Worm (Caenorhabditis elegans) whole organism, late embryonic: Measurements from ENCODE around the gene Y57A10A.14.

Source experiments
- K09A11.1 ChIP-seq: sonication (generic microtip); optimal IDR thresholded peaks from 2 replicates; lab custom pipeline; 2017; ENCODE audit warnings: antibody characterized with exemption, mild to moderate bottlenecking, missing genetic modification characterization, missing compliant biosample characterization; ENCODE audit not compliant: insufficient read depth
- T23F11.4 ChIP-seq: fragments of 200-800 bp; sonication (Bioruptor generic); optimal IDR thresholded peaks from 2 replicates; lab custom pipeline; 2018; ENCODE audit warnings: mild to moderate bottlenecking, missing genetic modification characterization, missing compliant biosample characterization
- ceh-34 ChIP-seq: sonication (generic microtip); optimal IDR thresholded peaks from 2 replicates; lab custom pipeline; 2016; ENCODE audit warnings: mild to moderate bottlenecking, missing genetic modification characterization, missing compliant biosample characterization
- ceh-6 ChIP-seq: fragments of 200-800 bp; sonication (Bioruptor generic); optimal IDR thresholded peaks from 2 replicates; lab custom pipeline; 2018; ENCODE audit warnings: mild to moderate bottlenecking, missing genetic modification characterization, missing compliant biosample characterization
- elt-4 ChIP-seq: sonication (generic microtip); optimal IDR thresholded peaks from 2 replicates; lab custom pipeline; 2016; ENCODE audit warnings: missing genetic modification characterization, missing compliant biosample characterization
- ets-4 ChIP-seq: sonication (generic microtip); optimal IDR thresholded peaks from 2 replicates; lab custom pipeline; 2016; ENCODE audit warnings: missing genetic modification characterization, missing compliant biosample characterization
- fkh-10 ChIP-seq: fragments of 150-350 bp; optimal IDR thresholded peaks from 2 replicates; lab custom pipeline; 2014; ENCODE audit warnings: missing biosample characterization, missing genetic modification reagents, missing genetic modification characterization
- gmeb-2 ChIP-seq: sonication (generic microtip); optimal IDR thresholded peaks from 2 replicates; lab custom pipeline; 2016; ENCODE audit warnings: missing genetic modification characterization, inconsistent platforms, missing compliant biosample characterization
- hlh-15 ChIP-seq: sonication (generic microtip); optimal IDR thresholded peaks from 2 replicates; lab custom pipeline; 2016; ENCODE audit warnings: missing genetic modification characterization, missing compliant biosample characterization
- lim-6 ChIP-seq: sonication (generic microtip); optimal IDR thresholded peaks from 2 replicates; lab custom pipeline; 2016; ENCODE audit warnings: missing genetic modification characterization, missing compliant biosample characterization
- madf-2 ChIP-seq: sonication (generic microtip); optimal IDR thresholded peaks from 2 replicates; lab custom pipeline; 2017; ENCODE audit warnings: missing genetic modification characterization, missing compliant biosample characterization
- nhr-232 ChIP-seq: sonication (generic microtip); optimal IDR thresholded peaks from 2 replicates; lab custom pipeline; 2016; ENCODE audit warnings: missing genetic modification characterization, missing compliant biosample characterization
- npax-4 ChIP-seq: sonication (generic microtip); optimal IDR thresholded peaks from 2 replicates; lab custom pipeline; 2016; ENCODE audit warnings: missing genetic modification characterization, missing compliant biosample characterization
- pat-9 ChIP-seq: fragments of 200-800 bp; sonication (Bioruptor generic); optimal IDR thresholded peaks from 2 replicates; lab custom pipeline; 2018; ENCODE audit warnings: mild to moderate bottlenecking, missing genetic modification characterization, moderate library complexity, missing compliant biosample characterization
- pha-4 ChIP-seq: fragments of 150-350 bp; optimal IDR thresholded peaks from 2 replicates; lab custom pipeline; 2018; ENCODE audit warnings: missing biosample characterization, missing genetic modification reagents, missing genetic modification characterization
- pros-1 ChIP-seq: fragments of 150-350 bp; optimal IDR thresholded peaks from 2 replicates; lab custom pipeline; 2014; ENCODE audit warnings: missing biosample characterization, missing genetic modification reagents, missing genetic modification characterization
- ttx-3 ChIP-seq: sonication (generic microtip); optimal IDR thresholded peaks from 2 replicates; lab custom pipeline; 2016; ENCODE audit warnings: missing genetic modification reagents, missing genetic modification characterization, missing compliant biosample characterization
- zip-5 ChIP-seq: sonication (generic microtip); optimal IDR thresholded peaks from 2 replicates; lab custom pipeline; 2016; ENCODE audit warnings: missing genetic modification characterization, missing compliant biosample characterization

Gene Y57A10A.14

DNA sequence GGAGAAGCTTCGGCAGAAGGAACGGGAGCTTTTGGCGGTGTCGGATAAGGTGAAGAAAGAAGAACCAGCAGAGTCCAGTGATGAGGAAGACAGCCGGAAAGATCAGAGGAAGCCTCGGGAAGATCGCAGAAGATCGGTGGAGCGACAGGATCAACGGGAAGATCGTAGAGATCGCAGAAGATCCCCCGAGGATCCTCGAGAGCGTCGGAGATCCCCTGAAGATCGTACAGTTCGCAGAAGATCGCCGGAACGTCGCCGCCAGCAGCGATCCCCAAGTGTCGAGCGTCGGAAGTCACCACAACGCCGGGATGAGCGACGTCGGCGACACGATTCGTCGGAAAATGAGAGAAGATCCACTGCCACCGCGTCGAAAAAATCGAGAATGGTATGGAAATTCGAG lies 40.5 kb downstream of the Y57A10A.14 start:
- no peak for TF ChIP-seq T23F11.4 (GFP tag; lab: Kevin White, UChicago)

DNA sequence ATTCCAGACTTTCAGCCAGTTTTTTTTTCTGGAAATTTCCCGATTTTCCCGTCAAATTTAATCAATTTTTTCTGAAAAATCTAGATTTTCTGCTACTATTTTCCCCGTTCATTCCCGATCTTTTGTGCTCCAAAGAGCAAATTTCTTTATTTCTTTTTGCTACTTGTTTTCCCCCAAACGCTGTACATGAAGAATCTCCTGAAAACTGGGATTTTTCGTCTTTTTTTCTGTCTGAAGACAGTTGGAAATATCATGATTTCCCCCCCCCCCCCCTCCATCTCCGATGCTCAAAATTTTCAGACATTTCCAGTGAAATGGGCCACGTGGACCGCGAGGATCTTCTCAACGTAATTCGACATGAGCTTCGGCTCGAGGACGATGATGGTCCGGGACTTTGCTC lies 42.3 kb downstream of the Y57A10A.14 start, which contains the start of gene sinh-1:
Gene sinh-1 (plus strand): TSS at position 301 of the 400 bp plus-strand sequence.
- TF ChIP-seq gmeb-2 (no peak), pha-4 (tag; lab: Kevin White, UChicago) (no peak)

ce11 chrII:12237555-12237954 lies 51.8 kb downstream of the Y57A10A.14 start:
- no peak for TF ChIP-seq ceh-6 (GFP tag; lab: Kevin White, UChicago)
- no peak for TF ChIP-seq pat-9
- no peak for TF ChIP-seq pros-1
- TF ChIP-seq ttx-3 (tag; lab: Kevin White, UChicago), result no peak
- no peak for TF ChIP-seq nhr-232
- TF ChIP-seq ceh-34 (tag; lab: Kevin White, UChicago), result no peak
- no peak for TF ChIP-seq ets-4
- TF ChIP-seq elt-4, result no peak
- TF ChIP-seq npax-4, result no peak
- no peak for TF ChIP-seq hlh-15 (tag; lab: Kevin White, UChicago)
- TF ChIP-seq K09A11.1, result no peak
- no peak for TF ChIP-seq fkh-10 (GFP tag; lab: Kevin White, UChicago)
- no peak for TF ChIP-seq madf-2
- no peak for TF ChIP-seq zip-5
- no peak for TF ChIP-seq lim-6
